Worm (Caenorhabditis elegans) whole organism, L2 larva: ENCODE measurements around the gene unc-83.

Experiments used
- C34F6.9 ChIP-seq: fragments of 150-350 bp; optimal IDR thresholded peaks from 2 replicates; lab custom pipeline; 2014; ENCODE audit warnings: missing biosample characterization, missing genetic modification characterization
- F13H6.1 ChIP-seq: sonication (generic microtip); optimal IDR thresholded peaks from 2 replicates; lab custom pipeline; 2016; ENCODE audit warnings: missing genetic modification characterization, missing compliant biosample characterization
- R02D3.7 ChIP-seq: fragments of 150-350 bp; optimal IDR thresholded peaks from 2 replicates; lab custom pipeline; 2014; ENCODE audit warnings: missing biosample characterization, missing genetic modification characterization
- ZK546.5 ChIP-seq: sonication (generic microtip); optimal IDR thresholded peaks from 2 replicates; lab custom pipeline; 2017; ENCODE audit warnings: missing biosample characterization, missing genetic modification characterization
- alr-1 ChIP-seq: fragments of 150-350 bp; optimal IDR thresholded peaks from 2 replicates; lab custom pipeline; 2014; ENCODE audit warnings: missing biosample characterization, missing genetic modification characterization
- blmp-1 ChIP-seq: sonication (generic microtip); optimal IDR thresholded peaks from 2 replicates; lab custom pipeline; 2017; ENCODE audit warnings: missing genetic modification characterization, mild to moderate bottlenecking, missing compliant biosample characterization, antibody characterized with exemption, moderate library complexity; ENCODE audit not compliant: insufficient read depth
- ceh-16 ChIP-seq: fragments of 150-350 bp; optimal IDR thresholded peaks from 2 replicates; lab custom pipeline; 2014; ENCODE audit warnings: missing biosample characterization, missing genetic modification characterization
- crh-2 ChIP-seq: sonication (generic microtip); optimal IDR thresholded peaks from 2 replicates; lab custom pipeline; 2017; ENCODE audit warnings: missing biosample characterization, missing genetic modification characterization
- dmd-4 ChIP-seq: sonication (generic microtip); optimal IDR thresholded peaks from 2 replicates; lab custom pipeline; 2017; ENCODE audit warnings: missing biosample characterization, missing genetic modification characterization
- egl-27 ChIP-seq: sonication (generic microtip); optimal IDR thresholded peaks from 3 replicates; lab custom pipeline; 2017; ENCODE audit warnings: missing biosample characterization, missing genetic modification reagents, missing genetic modification characterization
- elt-1 ChIP-seq: fragments of 150-350 bp; optimal IDR thresholded peaks from 2 replicates; lab custom pipeline; 2014; ENCODE audit warnings: missing biosample characterization, missing genetic modification characterization
- elt-3 ChIP-seq: sonication (generic microtip); optimal IDR thresholded peaks from 2 replicates; lab custom pipeline; 2017; ENCODE audit warnings: missing biosample characterization, missing genetic modification characterization
- fos-1 ChIP-seq: fragments of 150-350 bp; optimal IDR thresholded peaks from 2 replicates; lab custom pipeline; 2014; ENCODE audit warnings: missing biosample characterization, missing genetic modification characterization
- gmeb-1 ChIP-seq: fragments of 150-350 bp; optimal IDR thresholded peaks from 2 replicates; lab custom pipeline; 2014; ENCODE audit warnings: missing biosample characterization, missing genetic modification characterization
- lin-11 ChIP-seq: fragments of 150-350 bp; sonication (generic microtip); optimal IDR thresholded peaks from 2 replicates; lab custom pipeline; 2014; ENCODE audit warnings: missing biosample characterization, missing genetic modification characterization, inconsistent platforms, mixed read lengths
- lin-39 ChIP-seq: fragments of 150-350 bp; optimal IDR thresholded peaks from 2 replicates; lab custom pipeline; 2014; ENCODE audit warnings: missing biosample characterization, missing genetic modification reagents, missing genetic modification characterization
- lsy-2 ChIP-seq, 2 experiments: fragments of 150-350 bp in 1 of 2; sonication (generic microtip) in 1 of 2; optimal IDR thresholded peaks; 2 replicates each; lab custom pipeline; 2014 to 2017; ENCODE audit warnings: missing biosample characterization in 2 of 2, missing genetic modification characterization in 2 of 2
- mbf-1 ChIP-seq: sonication (generic microtip); optimal IDR thresholded peaks from 2 replicates; lab custom pipeline; 2017; ENCODE audit warnings: missing biosample characterization, missing genetic modification characterization
- mdl-1 ChIP-seq, 2 experiments: fragments of 150-350 bp in 1 of 2; sonication (generic microtip) in 1 of 2; optimal IDR thresholded peaks; 2 replicates each; lab custom pipeline; 2017; ENCODE audit warnings: missing biosample characterization in 2 of 2, missing genetic modification characterization in 2 of 2
- nhr-10 ChIP-seq: sonication (generic microtip); optimal IDR thresholded peaks from 2 replicates; lab custom pipeline; 2017; ENCODE audit warnings: missing biosample characterization, missing genetic modification characterization
- nhr-12 ChIP-seq: fragments of 150-350 bp; optimal IDR thresholded peaks from 2 replicates; lab custom pipeline; 2014; ENCODE audit warnings: missing biosample characterization, missing genetic modification characterization
- nhr-129 ChIP-seq: fragments of 150-350 bp; optimal IDR thresholded peaks from 2 replicates; lab custom pipeline; 2014; ENCODE audit warnings: missing biosample characterization, missing genetic modification characterization
- nhr-21 ChIP-seq: fragments of 150-350 bp; optimal IDR thresholded peaks from 2 replicates; lab custom pipeline; 2014; ENCODE audit warnings: missing biosample characterization, missing genetic modification characterization
- nhr-237 ChIP-seq: fragments of 150-350 bp; optimal IDR thresholded peaks from 2 replicates; lab custom pipeline; 2014; ENCODE audit warnings: missing biosample characterization, missing genetic modification characterization
- nhr-6 ChIP-seq: fragments of 150-350 bp; optimal IDR thresholded peaks from 2 replicates; lab custom pipeline; 2014; ENCODE audit warnings: missing biosample characterization, missing genetic modification characterization
- nhr-77 ChIP-seq: fragments of 150-350 bp; optimal IDR thresholded peaks from 2 replicates; lab custom pipeline; 2014; ENCODE audit warnings: missing biosample characterization, missing genetic modification characterization
- peb-1 ChIP-seq: fragments of 150-350 bp; optimal IDR thresholded peaks from 2 replicates; lab custom pipeline; 2014; ENCODE audit warnings: missing biosample characterization, missing genetic modification characterization
- sem-4 ChIP-seq: fragments of 150-350 bp; optimal IDR thresholded peaks from 2 replicates; lab custom pipeline; 2014; ENCODE audit warnings: missing biosample characterization, missing genetic modification reagents, missing genetic modification characterization
- skn-1 ChIP-seq: sonication (generic microtip); optimal IDR thresholded peaks from 2 replicates; lab custom pipeline; 2017; ENCODE audit warnings: missing biosample characterization, missing genetic modification characterization
- sma-3 ChIP-seq: sonication (generic microtip); optimal IDR thresholded peaks from 2 replicates; lab custom pipeline; 2016; ENCODE audit warnings: missing genetic modification reagents, missing genetic modification characterization, missing compliant biosample characterization
- sma-9 ChIP-seq, 2 experiments: fragments of 150-350 bp in 1 of 2; sonication (generic microtip) in 1 of 2; optimal IDR thresholded peaks; 2 replicates each; lab custom pipeline; 2014 to 2016; ENCODE audit warnings: missing genetic modification characterization in 2 of 2, mild to moderate bottlenecking in 1 of 2, missing biosample characterization in 1 of 2, missing compliant biosample characterization in 1 of 2, missing genetic modification reagents in 1 of 2, moderate library complexity in 1 of 2
- snpc-4 ChIP-seq: fragments of 150-350 bp; optimal IDR thresholded peaks from 2 replicates; lab custom pipeline; 2014; ENCODE audit warnings: missing biosample characterization, missing genetic modification characterization
- zag-1 ChIP-seq: fragments of 150-350 bp; optimal IDR thresholded peaks from 2 replicates; lab custom pipeline; 2014; ENCODE audit warnings: missing biosample characterization, missing genetic modification characterization
- ztf-1 ChIP-seq: fragments of 200-800 bp; sonication (Bioruptor generic); conservative IDR thresholded peaks from 2 replicates; pipeline ENCODE4 v1.3.6; 2022; ENCODE audit warnings: missing genetic modification characterization, missing compliant biosample characterization

Gene unc-83

DNA sequence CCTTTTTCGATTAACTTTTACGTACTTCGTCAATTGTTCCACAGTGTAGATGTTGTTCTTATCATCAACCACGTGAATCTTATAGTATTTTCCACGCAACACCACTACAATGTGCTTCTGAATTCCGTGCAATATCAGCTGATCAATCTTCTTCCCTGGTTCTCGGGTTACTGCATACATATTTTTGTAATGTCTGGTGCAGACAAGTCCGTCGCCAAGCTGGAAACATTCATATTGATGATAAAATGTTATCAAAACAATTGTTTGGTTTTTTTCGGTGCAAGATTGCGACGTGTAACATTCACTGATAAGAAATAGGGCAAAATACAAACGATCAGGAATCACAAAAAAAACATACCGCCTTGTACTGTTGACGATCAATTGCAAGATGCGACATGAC is 27.6 kb downstream of the unc-83 start:
- TF ChIP-seq mdl-1 (tag; optimal IDR thresholded peaks at IDR 0.05; lab: Kevin White, UChicago) (no peak), nhr-237 (no peak), zag-1 (no peak), elt-3 (no peak), sem-4 (tag; lab: Kevin White, UChicago) (no peak), gmeb-1 (no peak), elt-1 (tag; lab: Kevin White, UChicago) (no peak), C34F6.9 (no peak), sma-3 (GFP tag; lab: Kevin White, UChicago) (no peak), nhr-77 (no peak), egl-27 (tag; lab: Kevin White, UChicago) (no peak), ceh-16 (no peak), alr-1 (tag; lab: Kevin White, UChicago) (no peak), ztf-1 (no peak), lsy-2 (tag; optimal IDR thresholded peaks at IDR 0.05; lab: Kevin White, UChicago) (no peak), fos-1 (tag; lab: Kevin White, UChicago) (peak; percentile 47), nhr-10 (no peak), mbf-1 (tag; lab: Kevin White, UChicago) (no peak), sma-9 (GFP tag; optimal IDR thresholded peaks at IDR 0.05; lab: Kevin White, UChicago) (peak; percentile 39), sma-9 (tag; optimal IDR thresholded peaks at IDR 0.05; lab: Kevin White, UChicago) (no peak), nhr-12 (tag; lab: Kevin White, UChicago) (no peak), crh-2 (peak; percentile 60)

DNA sequence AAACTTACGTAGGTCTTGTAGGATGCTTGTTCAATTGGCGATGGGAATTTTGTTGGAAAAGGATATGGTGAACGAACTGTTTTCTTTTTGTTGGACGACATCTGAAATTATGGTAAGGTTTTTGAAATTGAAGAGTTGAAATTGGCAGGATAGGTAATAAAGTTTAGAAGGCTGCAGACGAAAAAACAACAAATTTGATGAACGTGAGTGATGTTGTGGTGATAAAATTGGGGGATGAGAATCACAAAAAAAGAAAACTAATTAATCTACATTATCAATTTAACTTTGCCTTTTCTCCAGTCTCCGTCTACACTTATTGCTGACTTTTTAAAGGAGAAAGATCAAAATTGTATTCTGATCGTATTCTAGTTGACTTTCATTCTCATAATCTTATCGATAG is 29.0 kb downstream of the unc-83 start, which contains the start of gene cpt-6:
TSS of gene cpt-6 (minus strand) at position 101 of the 400 bp plus-strand sequence.
- no peak for TF ChIP-seq skn-1
- no peak for TF ChIP-seq nhr-10
- TF ChIP-seq ztf-1: no peak
- no peak for TF ChIP-seq F13H6.1 (tag; lab: Kevin White, UChicago)
- no peak for TF ChIP-seq dmd-4 (tag; lab: Kevin White, UChicago)
- TF ChIP-seq nhr-6 (tag; lab: Kevin White, UChicago): no peak
- TF ChIP-seq nhr-129 (tag; lab: Kevin White, UChicago): no peak
- no peak for TF ChIP-seq nhr-21 (tag; lab: Kevin White, UChicago)
- TF ChIP-seq lin-39 (tag; lab: Kevin White, UChicago): no peak
- no peak for TF ChIP-seq blmp-1 (tag; lab: Kevin White, UChicago)
- no peak for TF ChIP-seq elt-1 (tag; lab: Kevin White, UChicago)
- TF ChIP-seq peb-1 (tag; lab: Kevin White, UChicago): no peak
- TF ChIP-seq alr-1 (tag; lab: Kevin White, UChicago): no peak
- TF ChIP-seq snpc-4 (tag; lab: Kevin White, UChicago): no peak
- TF ChIP-seq nhr-12 (tag; lab: Kevin White, UChicago): no peak

DNA sequence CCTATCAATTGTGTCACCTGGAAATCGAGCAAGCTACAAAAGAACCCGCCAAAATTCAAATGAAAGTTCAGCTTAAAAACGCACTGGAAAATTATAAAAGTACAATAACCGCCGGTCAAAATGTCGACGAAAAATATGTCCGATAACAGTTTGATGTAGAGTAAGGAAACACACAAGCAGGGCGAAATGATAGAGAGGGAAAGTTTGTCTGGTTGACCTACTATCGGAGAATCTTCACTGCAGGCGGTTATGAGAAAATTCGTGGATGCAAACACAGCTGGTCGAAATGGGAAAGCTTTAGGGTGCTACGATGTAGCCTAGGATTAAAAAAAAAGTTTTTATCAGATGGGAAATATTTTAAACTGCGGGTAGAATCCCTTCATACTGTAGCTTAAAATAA is 30.5 kb downstream of the unc-83 start:
- TF ChIP-seq fos-1 (tag; lab: Kevin White, UChicago): peak; percentile 18
- TF ChIP-seq blmp-1 (tag; lab: Kevin White, UChicago): no peak
- TF ChIP-seq, all 48 proteins: peak for 1

DNA sequence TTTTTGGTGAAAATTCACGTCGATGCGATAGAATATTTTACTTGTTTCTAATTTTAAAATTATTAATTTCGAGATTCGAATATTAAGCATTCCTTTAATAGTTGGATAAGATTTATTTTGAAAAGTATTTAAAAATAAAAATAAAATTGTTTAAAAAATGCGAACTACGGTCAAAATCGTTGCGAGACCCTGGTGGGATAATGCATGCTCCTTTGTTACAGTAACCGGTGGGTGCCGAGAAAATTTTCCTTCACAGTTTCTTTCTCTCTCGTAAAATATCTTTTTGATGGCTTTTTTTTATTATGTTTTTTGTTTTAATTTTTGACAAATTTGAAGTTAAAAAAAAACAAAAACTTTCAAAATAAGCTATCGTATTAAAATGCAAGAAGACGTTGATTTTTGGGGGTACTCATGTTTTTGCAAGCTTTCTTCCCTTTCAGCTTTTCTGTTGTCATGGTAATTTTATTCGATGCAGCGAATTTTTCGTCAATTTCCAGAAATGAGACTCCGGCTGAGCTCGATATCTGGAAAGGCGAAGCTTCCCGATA is 31.8 kb downstream of the unc-83 start, which contains the start of gene dgtr-1:
TSS of gene dgtr-1 (plus strand) at position 498 of the 548 bp plus-strand sequence.
- TF ChIP-seq ZK546.5 (no peak), fos-1 (tag; lab: Kevin White, UChicago) (no peak)

DNA sequence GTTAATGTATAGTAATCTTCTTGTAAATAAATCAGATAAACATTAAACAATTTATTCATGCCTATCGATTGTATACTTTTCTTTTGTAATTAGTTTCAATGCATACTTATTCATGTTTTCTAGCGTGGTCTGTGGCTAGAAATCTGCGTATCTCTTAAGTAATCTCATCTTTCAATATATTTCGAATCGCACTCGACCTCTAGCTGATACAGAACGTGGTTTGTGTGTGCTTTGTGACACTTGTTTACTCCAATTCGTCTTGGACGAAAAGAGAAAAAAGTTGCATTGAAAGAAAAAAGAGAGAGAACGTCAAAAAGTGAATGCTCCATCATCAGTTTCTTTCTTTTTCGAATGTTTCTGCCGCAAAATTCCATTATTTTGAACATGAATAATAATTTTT is 33.6 kb downstream of the unc-83 start:
- no peak for TF ChIP-seq gmeb-1
- TF ChIP-seq nhr-12 (tag; lab: Kevin White, UChicago): no peak
- no peak for TF ChIP-seq lin-11 (tag; lab: Kevin White, UChicago)
- TF ChIP-seq F13H6.1 (tag; lab: Kevin White, UChicago): no peak
- no peak for TF ChIP-seq nhr-10
- TF ChIP-seq nhr-129 (tag; lab: Kevin White, UChicago): peak; percentile 2
- no peak for TF ChIP-seq R02D3.7 (tag; lab: Kevin White, UChicago)
